Worm (Caenorhabditis elegans) whole organism, L1 larva: Measurements from ENCODE around the gene hen-1.

ENCODE experiments used
- C34B4.2 ChIP-seq: sonication (generic microtip); optimal IDR thresholded peaks from 2 replicates; lab custom pipeline; 2017; ENCODE audit warnings: mild to moderate bottlenecking, missing genetic modification characterization, missing compliant biosample characterization
- ceh-82 ChIP-seq, 3 experiments: fragments of 150-350 bp in 1 of 3; sonication (generic microtip) in 2 of 3; optimal IDR thresholded peaks; 2 replicates each; lab custom pipeline; 2014 to 2017; ENCODE audit warnings: missing biosample characterization in 3 of 3, missing genetic modification characterization in 3 of 3
- efl-1 ChIP-seq, 4 experiments: fragments of 150-350 bp; optimal IDR thresholded peaks in 3 of 4; peaks in 1 of 4; 1 replicate in 1 of 4; 2 replicates in 3 of 4; lab custom pipeline; 2014; ENCODE audit warnings: missing biosample characterization in 2 of 4, missing genetic modification characterization in 2 of 4, missing genetic modification reagents in 2 of 4
- lin-15B ChIP-seq: fragments of 150-350 bp; sonication (generic microtip); optimal IDR thresholded peaks from 3 replicates; lab custom pipeline; 2014; ENCODE audit warnings: missing biosample characterization, missing genetic modification characterization
- nhr-11 ChIP-seq: fragments of 150-350 bp; optimal IDR thresholded peaks from 2 replicates; lab custom pipeline; 2014; ENCODE audit warnings: missing biosample characterization, missing genetic modification characterization
- nhr-12 ChIP-seq: sonication (generic microtip); optimal IDR thresholded peaks from 2 replicates; lab custom pipeline; 2017; ENCODE audit warnings: missing biosample characterization, missing genetic modification characterization
- pqm-1 ChIP-seq: sonication (generic microtip); optimal IDR thresholded peaks from 3 replicates; lab custom pipeline; 2017; ENCODE audit warnings: missing biosample characterization, missing genetic modification characterization
- tbx-2 ChIP-seq: sonication (generic microtip); optimal IDR thresholded peaks from 2 replicates; lab custom pipeline; 2016; ENCODE audit warnings: missing genetic modification characterization, missing compliant biosample characterization
- zag-1 ChIP-seq: fragments of 150-350 bp; optimal IDR thresholded peaks from 2 replicates; lab custom pipeline; 2014; ENCODE audit warnings: missing biosample characterization, missing genetic modification characterization

- no peak for TF ChIP-seq pqm-1 (tag; lab: Kevin White, UChicago)
- TF ChIP-seq ceh-82 (tag; optimal IDR thresholded peaks at IDR 0.05; lab: Kevin White, UChicago) = no peak
- no peak for TF ChIP-seq zag-1 (tag; lab: Kevin White, UChicago)
- no peak for TF ChIP-seq efl-1 (optimal IDR thresholded peaks at IDR 0.05; lab: Kevin White, UChicago)
- TF ChIP-seq efl-1 (GFP tag; optimal IDR thresholded peaks at IDR 0.05 in 1 of 2; lab: Kevin White, UChicago) = no peak
- no peak for TF ChIP-seq lin-15B
- TF ChIP-seq tbx-2 = no peak
- no peak for TF ChIP-seq nhr-12 (tag; lab: Kevin White, UChicago)
- TF ChIP-seq nhr-11 (tag; lab: Kevin White, UChicago) = no peak
- no peak for TF ChIP-seq C34B4.2 (tag; lab: Kevin White, UChicago)
Measured at ce11 chrX:7085067-7085466, 31.7 kb downstream of the hen-1 start, which contains the start of gene Y1B5A.1.
